Fruit fly (Drosophila melanogaster) whole organism, adult: ENCODE measurements around the gene Nt5a.

ENCODE experiments used
- CG12768 ChIP-seq: fragments of 200-800 bp; sonication (Bioruptor generic); optimal IDR thresholded peaks from 2 replicates; lab custom pipeline; 2017; ENCODE audit warnings: missing biosample characterization, missing genetic modification characterization, mild to moderate bottlenecking, moderate library complexity, missing genetic modification reagents
- CG14711 ChIP-seq: fragments of 200-800 bp; sonication (Bioruptor generic); optimal IDR thresholded peaks from 2 replicates; lab custom pipeline; 2018; ENCODE audit warnings: missing biosample characterization, mild to moderate bottlenecking, missing genetic modification characterization, moderate library complexity
- CG1620 ChIP-seq: fragments of 200-800 bp; sonication (Bioruptor generic); optimal IDR thresholded peaks from 2 replicates; lab custom pipeline; 2016; ENCODE audit warnings: missing biosample characterization, missing genetic modification characterization
- CG5204 ChIP-seq: fragments of 200-800 bp; sonication (Bioruptor generic); optimal IDR thresholded peaks from 2 replicates; lab custom pipeline; 2016; ENCODE audit warnings: missing biosample characterization, missing genetic modification characterization
- CG7101 ChIP-seq: fragments of 200-800 bp; sonication (Bioruptor generic); optimal IDR thresholded peaks from 2 replicates; lab custom pipeline; 2018; ENCODE audit warnings: missing biosample characterization, mild to moderate bottlenecking, missing genetic modification characterization, moderate library complexity
- Clk ChIP-seq: fragments of 200-800 bp; sonication (Bioruptor generic); optimal IDR thresholded peaks from 2 replicates; lab custom pipeline; 2017; ENCODE audit warnings: missing biosample characterization, missing genetic modification characterization
- Crg-1 ChIP-seq: fragments of 200-800 bp; sonication (Bioruptor generic); optimal IDR thresholded peaks from 2 replicates; lab custom pipeline; 2016; ENCODE audit warnings: missing biosample characterization, missing genetic modification characterization
- Hr96 ChIP-seq: fragments of 200-800 bp; sonication (Bioruptor generic); optimal IDR thresholded peaks from 2 replicates; lab custom pipeline; 2016; ENCODE audit warnings: missing biosample characterization, missing genetic modification characterization
- cic ChIP-seq: fragments of 200-800 bp; sonication (Bioruptor generic); optimal IDR thresholded peaks from 2 replicates; lab custom pipeline; 2017; ENCODE audit warnings: missing biosample characterization, mild to moderate bottlenecking, missing genetic modification characterization, moderate library complexity
- cnc ChIP-seq, 2 experiments: fragments of >200 bp; optimal IDR thresholded peaks; 2 replicates each; lab custom pipeline; 2017
- kay ChIP-seq: fragments of 200-800 bp; sonication (Bioruptor generic); peaks from one replicate; lab custom pipeline; 2016; ENCODE audit warnings: missing biosample characterization, missing genetic modification characterization, borderline replicate concordance
- ovo ChIP-seq: fragments of 200-800 bp; sonication (Bioruptor generic); optimal IDR thresholded peaks from 2 replicates; lab custom pipeline; 2016; ENCODE audit warnings: missing biosample characterization, missing genetic modification characterization
- pad ChIP-seq: fragments of 200-800 bp; sonication (Bioruptor generic); optimal IDR thresholded peaks from 3 replicates; lab custom pipeline; 2017; ENCODE audit warnings: missing biosample characterization, missing genetic modification characterization, mild to moderate bottlenecking, moderate library complexity, missing genetic modification reagents
- tj ChIP-seq: fragments of 200-800 bp; sonication (Bioruptor generic); optimal IDR thresholded peaks from 3 replicates; lab custom pipeline; 2017; ENCODE audit warnings: missing biosample characterization, mild to moderate bottlenecking, missing genetic modification characterization, moderate library complexity

- TF ChIP-seq kay (no peak), CG1620 (GFP tag; lab: Kevin White, UChicago) (peak; percentile 49), Crg-1 (GFP tag; lab: Kevin White, UChicago) (no peak), CG5204 (GFP tag; lab: Kevin White, UChicago) (no peak), Hr96 (GFP tag; lab: Kevin White, UChicago) (no peak), tj (GFP tag; lab: Kevin White, UChicago) (no peak), ovo (no peak), CG14711 (tag; lab: Kevin White, UChicago) (no peak), Clk (GFP tag; lab: Kevin White, UChicago) (no peak), pad (GFP tag; lab: Kevin White, UChicago) (peak; percentile 2), cic (GFP tag; lab: Kevin White, UChicago) (no peak), cnc (optimal IDR thresholded peaks at IDR 0.05; lab: Kevin White, UChicago) (no peak), CG7101 (no peak), CG12768 (GFP tag; lab: Kevin White, UChicago) (no peak)
These were observed 11.5 kb downstream of the Nt5a start, which contains the start of gene Rabex-5 for dm6 chr3L:1295693-1296092.
